Worm (Caenorhabditis elegans): ENCODE data around the gene toc-1.
A peak's percentile ranks its signal among the peaks of the same experiment; 100 is the strongest.

The toc-1 gene

DNA sequence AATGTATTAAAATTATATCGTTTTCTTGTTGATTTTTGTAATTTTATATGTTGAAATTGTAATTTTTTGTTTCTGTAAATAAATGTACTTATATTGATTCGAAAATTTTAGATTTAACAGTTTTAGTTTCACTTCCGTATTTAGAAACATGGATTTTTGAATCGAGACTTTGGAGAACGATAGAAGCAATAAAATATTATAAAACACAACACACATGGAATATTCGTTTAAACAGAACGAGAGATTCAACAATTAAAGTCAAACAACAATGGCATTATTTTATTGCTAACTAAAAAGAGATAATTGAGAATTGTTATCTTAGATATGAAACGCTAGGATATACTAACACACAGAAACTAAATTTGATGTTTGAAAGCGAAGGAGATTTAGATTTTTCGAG, 6.6 kb upstream of the toc-1 start:
- TF ChIP-seq nhr-25 (tag; optimal IDR thresholded peaks at IDR 0.05) = no peak
- no peak for TF ChIP-seq skn-1 (tag; optimal IDR thresholded peaks at IDR 0.05)
- no peak for TF ChIP-seq aly-2 (tag; optimal IDR thresholded peaks at IDR 0.05)
- TF ChIP-seq blmp-1 (tag; optimal IDR thresholded peaks at IDR 0.05; ENCODE audit: insufficient read depth) = no peak
- TF ChIP-seq elt-3 (tag; optimal IDR thresholded peaks at IDR 0.05) = no peak

DNA sequence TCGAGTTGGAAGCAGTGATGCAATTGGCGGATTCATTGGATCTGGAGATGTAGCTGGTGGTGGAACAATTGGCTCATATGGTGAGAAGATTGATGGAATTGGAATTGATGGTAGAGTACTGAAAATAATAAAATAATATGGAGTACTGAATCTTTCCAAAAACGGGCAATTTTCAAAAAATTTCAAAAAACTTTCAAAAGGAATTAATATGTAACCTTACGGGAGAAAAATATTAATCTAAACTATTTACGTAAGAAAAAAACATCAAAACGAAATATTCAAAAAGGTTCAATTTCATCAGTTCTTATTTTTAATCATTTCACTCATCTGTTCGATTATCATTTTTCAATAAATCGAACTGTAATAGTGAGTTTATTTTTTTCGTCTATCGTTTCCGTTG, 5.2 kb upstream of the toc-1 start, which contains the start of gene ZC395.4:
ZC395.4 (plus strand) TSS at position 301 of the 400 bp plus-strand sequence.
- TF ChIP-seq nhr-10 (tag; optimal IDR thresholded peaks at IDR 0.05) (no peak), ceh-16 (tag; optimal IDR thresholded peaks at IDR 0.05) (no peak), fos-1 (tag; optimal IDR thresholded peaks at IDR 0.05) (no peak), unc-55 (GFP tag; optimal IDR thresholded peaks at IDR 0.05) (no peak), C34F6.9 (tag; optimal IDR thresholded peaks at IDR 0.05) (no peak), sma-3 (GFP tag; optimal IDR thresholded peaks at IDR 0.05) (no peak), mbf-1 (tag; optimal IDR thresholded peaks at IDR 0.05) (no peak), nhr-12 (tag; optimal IDR thresholded peaks at IDR 0.05) (no peak), nhr-129 (tag; optimal IDR thresholded peaks at IDR 0.05) (no peak), lsy-2 (tag; optimal IDR thresholded peaks at IDR 0.05) (no peak), ceh-82 (tag; optimal IDR thresholded peaks at IDR 0.05) (no peak), peb-1 (tag; optimal IDR thresholded peaks at IDR 0.05) (no peak), ztf-11 (tag; optimal IDR thresholded peaks at IDR 0.05) (no peak), dmd-4 (tag; optimal IDR thresholded peaks at IDR 0.05) (no peak), lin-13 (GFP tag; optimal IDR thresholded peaks at IDR 0.05) (no peak), nhr-77 (tag; optimal IDR thresholded peaks at IDR 0.05) (no peak)

DNA sequence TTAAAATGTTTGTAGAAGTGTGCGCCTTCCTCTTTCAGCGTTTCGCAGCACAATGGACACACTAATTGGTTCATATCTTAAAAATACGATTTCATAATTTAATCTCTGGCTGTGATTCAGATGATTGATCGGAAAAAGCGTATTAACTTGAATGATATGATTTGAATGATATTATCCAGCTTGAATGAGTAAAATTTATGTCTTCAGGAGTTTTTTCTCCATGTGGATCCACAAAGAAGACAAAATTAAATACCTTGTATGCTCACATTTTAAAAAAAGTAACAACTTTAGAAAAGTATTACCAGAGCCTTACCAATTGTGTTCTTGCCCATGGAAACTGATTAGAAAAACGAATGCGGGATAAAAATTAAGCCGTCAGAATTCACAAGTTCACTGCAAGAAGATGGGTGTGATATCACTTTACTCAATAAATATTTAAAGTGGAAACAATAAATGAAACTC, 1.6 kb upstream of the toc-1 start, which contains the start of gene ztf-8:
ztf-8 (minus strand) TSS at position 76 of the 462 bp plus-strand sequence.
- TF ChIP-seq nhr-10 (tag; optimal IDR thresholded peaks at IDR 0.05) = no peak
- TF ChIP-seq crh-2 (tag; optimal IDR thresholded peaks at IDR 0.05) = peak; percentile 38
- no peak for TF ChIP-seq sem-4 (tag; optimal IDR thresholded peaks at IDR 0.05)
- peak; percentile 31 for TF ChIP-seq ztf-4 (tag; optimal IDR thresholded peaks at IDR 0.05)
- no peak for TF ChIP-seq nhr-11 (tag; optimal IDR thresholded peaks at IDR 0.05)
- TF ChIP-seq unc-39 (tag; optimal IDR thresholded peaks at IDR 0.05) = no peak
- TF ChIP-seq lin-13 (GFP tag; optimal IDR thresholded peaks at IDR 0.05) = no peak
- TF ChIP-seq C34F6.9 (tag; optimal IDR thresholded peaks at IDR 0.05) = peak; percentile 25
- TF ChIP-seq ama-1 (optimal IDR thresholded peaks at IDR 0.05) = peak; percentile 37
- no peak for TF ChIP-seq ztf-11 (tag; optimal IDR thresholded peaks at IDR 0.05)
- TF ChIP-seq lsy-2 (tag; optimal IDR thresholded peaks at IDR 0.05) = peak in 1 of 2 experiments; percentile 49

- no peak for TF ChIP-seq alr-1 (tag; optimal IDR thresholded peaks at IDR 0.05)
- peak; percentile 15 for TF ChIP-seq ama-1 (optimal IDR thresholded peaks at IDR 0.05)
- no peak for TF ChIP-seq nhr-12 (tag; optimal IDR thresholded peaks at IDR 0.05)
- TF ChIP-seq nhr-129 (tag; optimal IDR thresholded peaks at IDR 0.05) = peak; percentile 15
- TF ChIP-seq elt-3 (tag; optimal IDR thresholded peaks at IDR 0.05) = no peak
- TF ChIP-seq zag-1 (tag; optimal IDR thresholded peaks at IDR 0.05) = no peak
- no peak for TF ChIP-seq ZK546.5 (tag; optimal IDR thresholded peaks at IDR 0.05)
Measured at ce11 chrIII:5274250-5274649, 801 bp upstream of the toc-1 start.

DNA sequence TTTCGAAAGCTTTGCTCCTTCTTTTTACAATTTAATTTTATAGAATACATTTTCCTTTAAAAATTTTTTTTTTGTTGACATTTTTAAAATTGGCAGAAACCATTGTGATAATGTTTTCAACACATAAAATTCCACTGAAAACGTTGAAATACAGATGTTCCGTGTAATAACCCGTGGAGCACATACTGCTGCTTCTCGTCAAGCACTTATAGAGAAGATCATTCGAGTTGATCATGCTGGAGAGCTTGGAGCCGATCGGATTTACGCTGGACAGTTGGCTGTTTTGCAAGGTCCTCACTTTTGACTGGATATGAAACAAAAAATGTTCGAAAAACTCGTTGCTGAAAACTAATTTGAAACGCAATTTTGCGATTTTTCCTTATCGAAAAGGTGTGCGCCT, 2.7 kb downstream of the toc-1 start, which contains the start of gene clk-1:
clk-1 (plus strand) TSS at position 155 of the 400 bp plus-strand sequence.
- TF ChIP-seq lin-39 (tag; optimal IDR thresholded peaks at IDR 0.05) (no peak), nhr-12 (tag; optimal IDR thresholded peaks at IDR 0.05) (no peak), nhr-11 (tag; optimal IDR thresholded peaks at IDR 0.05) (no peak), mdl-1 (tag; optimal IDR thresholded peaks at IDR 0.05) (no peak), nhr-23 (tag; optimal IDR thresholded peaks at IDR 0.05) (no peak), nhr-21 (tag; optimal IDR thresholded peaks at IDR 0.05) (no peak), mab-5 (tag; optimal IDR thresholded peaks at IDR 0.05) (no peak), nhr-25 (tag; optimal IDR thresholded peaks at IDR 0.05) (no peak)

DNA sequence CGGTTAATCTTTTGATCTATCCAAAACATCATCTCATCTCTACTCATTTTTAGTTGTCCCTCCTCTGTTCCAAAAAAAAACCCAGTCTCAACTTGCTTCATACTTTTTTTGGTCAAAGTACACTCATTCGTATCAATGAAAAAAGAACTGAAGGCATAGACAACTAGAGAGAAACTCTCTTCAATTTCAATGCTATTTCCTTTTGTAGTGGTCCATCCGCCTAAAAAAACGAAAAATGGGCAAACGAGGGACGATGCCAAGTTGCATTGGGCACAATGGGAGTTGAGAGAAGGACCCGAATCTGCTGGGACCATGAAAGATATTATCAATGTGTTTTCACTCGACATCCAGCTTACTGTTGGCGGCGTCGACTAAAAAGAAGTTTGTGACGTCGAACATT, 5.2 kb downstream of the toc-1 start:
- TF ChIP-seq nhr-23 (tag; optimal IDR thresholded peaks at IDR 0.05) (no peak), ceh-82 (tag; optimal IDR thresholded peaks at IDR 0.05) (no peak), skn-1 (tag; optimal IDR thresholded peaks at IDR 0.05) (no peak), ZK546.5 (tag; optimal IDR thresholded peaks at IDR 0.05) (no peak), nhr-129 (tag; optimal IDR thresholded peaks at IDR 0.05) (peak; percentile 43), crh-2 (tag; optimal IDR thresholded peaks at IDR 0.05) (peak; percentile 17), lin-13 (GFP tag; optimal IDR thresholded peaks at IDR 0.05) (no peak), lin-39 (tag; optimal IDR thresholded peaks at IDR 0.05) (no peak), elt-3 (tag; optimal IDR thresholded peaks at IDR 0.05) (no peak), lin-11 (tag; optimal IDR thresholded peaks at IDR 0.05) (no peak), R02D3.7 (tag; optimal IDR thresholded peaks at IDR 0.05) (no peak), nhr-12 (tag; optimal IDR thresholded peaks at IDR 0.05) (no peak), nhr-237 (tag; optimal IDR thresholded peaks at IDR 0.05) (no peak), sma-3 (GFP tag; optimal IDR thresholded peaks at IDR 0.05) (no peak), F13H6.1 (tag; optimal IDR thresholded peaks at IDR 0.05) (no peak), nhr-11 (tag; optimal IDR thresholded peaks at IDR 0.05) (no peak), C34F6.9 (tag; optimal IDR thresholded peaks at IDR 0.05) (peak; percentile 31), unc-55 (GFP tag; optimal IDR thresholded peaks at IDR 0.05) (peak; percentile 14), mdl-1 (tag; optimal IDR thresholded peaks at IDR 0.05) (no peak), ztf-1 (GFP tag; conservative IDR thresholded peaks at IDR 0.05) (no peak), dmd-4 (tag; optimal IDR thresholded peaks at IDR 0.05) (no peak), nhr-21 (tag; optimal IDR thresholded peaks at IDR 0.05) (no peak), gmeb-1 (tag; optimal IDR thresholded peaks at IDR 0.05) (no peak), egl-27 (tag; optimal IDR thresholded peaks at IDR 0.05) (peak; percentile 34), ama-1 (optimal IDR thresholded peaks at IDR 0.05) (no peak)

All from whole organism, L2 larva.